Fruit fly (Drosophila melanogaster): ENCODE measurements around the gene CG5880.
A peak's percentile ranks its signal among the peaks of the same experiment; 100 is the strongest.

CG5880 gene

DNA sequence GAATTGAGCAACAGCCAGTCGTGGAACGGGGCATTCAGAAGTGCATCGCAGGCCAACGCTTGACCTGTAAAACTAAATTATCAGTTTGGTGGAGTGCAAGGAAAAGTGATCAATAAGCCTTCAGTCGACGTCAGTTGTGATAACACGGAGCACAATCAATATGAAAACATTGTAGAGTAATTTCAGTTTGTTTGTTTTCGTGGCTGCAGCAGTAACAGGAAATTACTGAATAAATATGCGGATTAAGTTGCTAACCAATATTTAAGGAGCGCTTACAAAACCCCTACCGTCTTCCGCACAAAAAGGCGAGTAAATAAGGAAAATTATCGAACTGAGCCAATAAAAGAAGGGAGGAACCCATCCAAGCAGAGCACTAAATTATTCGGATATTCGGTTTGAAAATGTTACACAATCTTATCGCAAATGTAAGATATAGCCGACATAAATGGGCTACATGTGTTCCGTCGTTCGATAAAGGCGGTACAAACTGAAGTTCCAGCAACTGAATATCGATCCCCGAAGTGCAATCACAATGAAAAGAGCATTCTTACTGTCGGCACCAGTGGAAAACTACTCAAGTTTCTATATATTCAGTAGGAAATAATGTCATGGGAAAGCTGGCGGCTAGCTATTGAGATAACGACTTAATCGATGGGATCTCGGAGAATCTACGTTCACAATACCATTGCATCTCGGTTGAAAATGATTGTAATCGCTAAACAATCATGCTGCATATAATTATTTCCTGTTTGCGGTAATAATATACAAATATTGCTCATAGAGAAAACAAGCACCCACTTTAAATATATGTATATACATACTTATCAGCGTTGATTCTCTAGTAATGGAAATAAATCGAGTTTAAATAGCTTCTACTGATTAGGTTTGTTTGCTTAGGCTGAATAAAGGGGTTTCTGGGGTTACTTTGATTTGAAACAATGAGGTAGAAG lies 19.4 kb downstream of the CG5880 start (continued):
- TF ChIP-seq mirr (GFP tag; optimal IDR thresholded peaks at IDR 0.05) (peak; percentile 4), Blimp-1 (GFP tag; optimal IDR thresholded peaks at IDR 0.05) (peak; percentile 62), H2.0 (GFP tag; IDR thresholded peaks at IDR 0.05) (no peak), Taf1 (GFP tag; IDR thresholded peaks at IDR 0.05) (no peak), CG12659 (GFP tag; optimal IDR thresholded peaks at IDR 0.05) (peak; percentile 46), Side (GFP tag; optimal IDR thresholded peaks at IDR 0.05) (peak; percentile 68), seq (GFP tag; IDR thresholded peaks at IDR 0.05) (peak; percentile 73), trh (GFP tag; optimal IDR thresholded peaks at IDR 0.05) (peak; percentile 48), CG4404 (GFP tag; IDR thresholded peaks at IDR 0.05) (no peak), CG16779 (GFP tag; IDR thresholded peaks at IDR 0.05) (no peak), CG12219 (GFP tag; optimal IDR thresholded peaks at IDR 0.05) (peak; percentile 59), insv (GFP tag; optimal IDR thresholded peaks at IDR 0.05) (peak in 1 of 2 experiments; percentile 2), Nf-YA (GFP tag; IDR thresholded peaks at IDR 0.05) (0 out of 2 replicates have a peak, but pooled peaks have one; percentile 24), CG18011 (GFP tag; optimal IDR thresholded peaks at IDR 0.05) (peak; percentile 8), da (GFP tag; optimal IDR thresholded peaks at IDR 0.05) (no peak), Dfd (GFP tag; optimal IDR thresholded peaks at IDR 0.05) (no peak), CG6689 (GFP tag; IDR thresholded peaks at IDR 0.05) (peak; percentile 65; the same call in 1 of the 2 replicates), Fer1 (GFP tag; optimal IDR thresholded peaks at IDR 0.05) (peak; percentile 7), zfh1 (GFP tag; IDR thresholded peaks at IDR 0.05) (peak; percentile 84), cg (GFP tag; optimal IDR thresholded peaks at IDR 0.05) (no peak), CG3163 (GFP tag; optimal IDR thresholded peaks at IDR 0.05) (peak; percentile 40), NC2α (GFP tag; optimal IDR thresholded peaks at IDR 0.05) (peak; percentile 80), Aef1 (GFP tag; IDR thresholded peaks at IDR 0.05) (no peak), CG17568 (GFP tag; optimal IDR thresholded peaks at IDR 0.05) (peak; percentile 77), Jarid2 (GFP tag; optimal IDR thresholded peaks at IDR 0.05) (peak; percentile 36), CG1529 (GFP tag; optimal IDR thresholded peaks at IDR 0.05) (peak; percentile 78), Hand (GFP tag; optimal IDR thresholded peaks at IDR 0.05) (no peak), Oli (tag; optimal IDR thresholded peaks at IDR 0.05) (peak; percentile 32), cad (GFP tag; optimal IDR thresholded peaks at IDR 0.05) (no peak), CG8359 (GFP tag; optimal IDR thresholded peaks at IDR 0.05; ENCODE audit: borderline replicate concordance) (peak; percentile 69), z (GFP tag; IDR thresholded peaks at IDR 0.05) (no peak), Doc3 (GFP tag; IDR thresholded peaks at IDR 0.05; ENCODE audit: partially characterized antibody) (no peak), Bgb (GFP tag; IDR thresholded peaks at IDR 0.05; ENCODE audit: partially characterized antibody) (no peak), Opbp (GFP tag; IDR thresholded peaks at IDR 0.05; ENCODE audit: partially characterized antibody) (no peak), dan (GFP tag; IDR thresholded peaks at IDR 0.05) (no peak), sob (GFP tag; IDR thresholded peaks at IDR 0.05) (0 out of 2 replicates have a peak, but pooled peaks have one; percentile 44), CG12942 (GFP tag; optimal IDR thresholded peaks at IDR 0.05) (peak; percentile 56), CG43689 (GFP tag; IDR thresholded peaks at IDR 0.05) (0 out of 2 replicates have a peak, but pooled peaks have one; percentile 38), CG17328 (GFP tag; IDR thresholded peaks at IDR 0.05) (peak; percentile 68), ind (GFP tag; optimal IDR thresholded peaks at IDR 0.05) (no peak), inv (GFP tag; IDR thresholded peaks at IDR 0.05; ENCODE audit: partially characterized antibody) (no peak), dmrt11E (tag; optimal IDR thresholded peaks at IDR 0.05) (peak; percentile 85), CG6254 (GFP tag; optimal IDR thresholded peaks at IDR 0.05) (peak; percentile 54), CG4360 (GFP tag; IDR thresholded peaks at IDR 0.05) (peak; percentile 60), ewg (GFP tag; optimal IDR thresholded peaks at IDR 0.05) (peak; percentile 35), Sin3A (optimal IDR thresholded peaks at IDR 0.05) (no peak), TFAM (GFP tag; optimal IDR thresholded peaks at IDR 0.05) (peak; percentile 14), Vsx1 (GFP tag; optimal IDR thresholded peaks at IDR 0.05) (peak; percentile 89)

Data from whole organism, embryonic.